Fruit fly (Drosophila melanogaster) whole organism, pupa: Measurements from ENCODE around the gene TfIIFalpha.

ENCODE experiments used
- CG4496 ChIP-seq: fragments of 200-800 bp; sonication (Bioruptor generic); IDR thresholded peaks from 3 replicates; pipeline ENCODE4 v1.3.6; 2022; ENCODE audit warnings: missing biosample characterization, missing genetic modification characterization
- CG9948 ChIP-seq: fragments of 200-800 bp; sonication (Bioruptor generic); optimal IDR thresholded peaks from 2 replicates; lab custom pipeline; 2018; ENCODE audit warnings: missing biosample characterization, mild to moderate bottlenecking, missing genetic modification characterization, moderate library complexity
- D1 ChIP-seq: fragments of 200-800 bp; sonication (Bioruptor generic); optimal IDR thresholded peaks from 2 replicates; lab custom pipeline; 2018; ENCODE audit warnings: missing biosample characterization, mild to moderate bottlenecking, missing genetic modification characterization, moderate library complexity
- EcR ChIP-seq: fragments of 200-800 bp; sonication (Bioruptor generic); optimal IDR thresholded peaks from 3 replicates; lab custom pipeline; 2019; ENCODE audit warnings: missing biosample characterization, missing genetic modification characterization, mild to moderate bottlenecking, moderate library complexity, missing genetic modification reagents
- Ets98B ChIP-seq: fragments of 200-800 bp; sonication (Bioruptor generic); IDR thresholded peaks from 2 replicates; pipeline ENCODE4 v1.3.6; 2022; ENCODE audit warnings: missing biosample characterization, missing genetic modification characterization
- Pif1A ChIP-seq: fragments of 200-800 bp; sonication (Bioruptor generic); optimal IDR thresholded peaks from 3 replicates; lab custom pipeline; 2016; ENCODE audit warnings: missing biosample characterization, missing genetic modification characterization
- Pif1B ChIP-seq: fragments of 200-800 bp; sonication (Bioruptor generic); optimal IDR thresholded peaks from 3 replicates; lab custom pipeline; 2016; ENCODE audit warnings: missing biosample characterization, missing genetic modification characterization
- fd96Ca ChIP-seq: fragments of 200-800 bp; sonication (Bioruptor generic); IDR thresholded peaks from 3 replicates; pipeline ENCODE4 v1.3.6; 2022; ENCODE audit warnings: missing biosample characterization, missing genetic modification characterization

- TF ChIP-seq Pif1B (GFP tag; lab: Kevin White, UChicago) (no peak), Pif1A (no peak), CG9948 (tag; lab: Kevin White, UChicago) (no peak), D1 (tag; lab: Kevin White, UChicago) (peak; percentile 63), Ets98B (GFP tag; lab: Robert Waterston, UW) (no peak), CG4496 (GFP tag; lab: Robert Waterston, UW) (no peak), EcR (GFP tag; lab: Kevin White, UChicago) (no peak), fd96Ca (GFP tag; lab: Robert Waterston, UW) (no peak)
These were observed 45.3 kb upstream of the TfIIFalpha start, which contains the start of gene Osi19 for dm6 chr3R:6334906-6335433.
